Worm (Caenorhabditis elegans) whole organism, early embryonic: ENCODE measurements around the gene srd-8.

Experiments
- B0310.2 ChIP-seq: sonication (generic microtip); optimal IDR thresholded peaks from 2 replicates; lab custom pipeline; 2016; ENCODE audit warnings: mild to moderate bottlenecking, missing genetic modification characterization, missing compliant biosample characterization
- aly-1 ChIP-seq: sonication (generic microtip); optimal IDR thresholded peaks from 2 replicates; lab custom pipeline; 2016; ENCODE audit warnings: missing genetic modification characterization, missing compliant biosample characterization
- ama-1 ChIP-seq: fragments of 150-350 bp; optimal IDR thresholded peaks from 2 replicates; lab custom pipeline; 2014
- ceh-13 ChIP-seq: fragments of 200-800 bp; sonication (Bioruptor generic); optimal IDR thresholded peaks from 2 replicates; lab custom pipeline; 2018; ENCODE audit warnings: mild to moderate bottlenecking, missing genetic modification characterization, missing compliant biosample characterization
- ceh-36 ChIP-seq: sonication (generic microtip); optimal IDR thresholded peaks from 2 replicates; lab custom pipeline; 2016; ENCODE audit warnings: missing genetic modification characterization, inconsistent platforms, missing compliant biosample characterization
- ets-7 ChIP-seq: sonication (generic microtip); optimal IDR thresholded peaks from 2 replicates; lab custom pipeline; 2016; ENCODE audit warnings: missing genotype, missing genetic modification characterization, missing compliant biosample characterization
- flt-1 ChIP-seq: fragments of 200-800 bp; sonication (Bioruptor generic); IDR thresholded peaks from 2 replicates; pipeline ENCODE4 v1.3.6; 2022; ENCODE audit warnings: missing genetic modification characterization, missing compliant biosample characterization
- hmbx-1 ChIP-seq: sonication (generic microtip); optimal IDR thresholded peaks from 2 replicates; lab custom pipeline; 2016; ENCODE audit warnings: mild to moderate bottlenecking, missing genetic modification characterization, missing compliant biosample characterization
- hmg-4 ChIP-seq: fragments of 200-800 bp; sonication (Bioruptor generic); optimal IDR thresholded peaks from 2 replicates; lab custom pipeline; 2018; ENCODE audit warnings: mild to moderate bottlenecking, missing genetic modification characterization, missing compliant biosample characterization
- tbx-11 ChIP-seq: fragments of 200-800 bp; sonication (Bioruptor generic); IDR thresholded peaks from 2 replicates; pipeline ENCODE4 v1.3.6; 2022; ENCODE audit warnings: missing genetic modification characterization, missing compliant biosample characterization
- tra-4 ChIP-seq: sonication (generic microtip); optimal IDR thresholded peaks from 2 replicates; lab custom pipeline; 2017; ENCODE audit warnings: missing genetic modification characterization, missing compliant biosample characterization

- no peak for TF ChIP-seq ama-1 (lab: Kevin White, UChicago)
- no peak for TF ChIP-seq ets-7
- no peak for TF ChIP-seq ceh-13
- no peak for TF ChIP-seq aly-1 (tag; lab: Kevin White, UChicago)
- TF ChIP-seq hmg-4 (GFP tag; lab: Kevin White, UChicago), result no peak
- no peak for TF ChIP-seq flt-1 (GFP tag; lab: Robert Waterston, UW)
- TF ChIP-seq B0310.2 (tag; lab: Kevin White, UChicago), result no peak
- TF ChIP-seq ceh-36 (tag; lab: Kevin White, UChicago), result no peak
- no peak for TF ChIP-seq hmbx-1
- no peak for TF ChIP-seq tbx-11 (GFP tag; lab: Robert Waterston, UW)
- TF ChIP-seq tra-4 (tag; lab: Kevin White, UChicago), result no peak
These were observed 39.6 kb upstream of the srd-8 start, which contains the start of gene C55C3.3 for ce11 chrIV:5685014-5685413.
